Worm (Caenorhabditis elegans) whole organism, L2 larva: ENCODE data around the gene him-14.

Source experiments
- C34F6.9 ChIP-seq: fragments of 150-350 bp; optimal IDR thresholded peaks from 2 replicates; lab custom pipeline; 2014; ENCODE audit warnings: missing biosample characterization, missing genetic modification characterization
- ZK546.5 ChIP-seq: sonication (generic microtip); optimal IDR thresholded peaks from 2 replicates; lab custom pipeline; 2017; ENCODE audit warnings: missing biosample characterization, missing genetic modification characterization
- ceh-16 ChIP-seq: fragments of 150-350 bp; optimal IDR thresholded peaks from 2 replicates; lab custom pipeline; 2014; ENCODE audit warnings: missing biosample characterization, missing genetic modification characterization
- dmd-4 ChIP-seq: sonication (generic microtip); optimal IDR thresholded peaks from 2 replicates; lab custom pipeline; 2017; ENCODE audit warnings: missing biosample characterization, missing genetic modification characterization
- egl-27 ChIP-seq: sonication (generic microtip); optimal IDR thresholded peaks from 3 replicates; lab custom pipeline; 2017; ENCODE audit warnings: missing biosample characterization, missing genetic modification reagents, missing genetic modification characterization
- mdl-1 ChIP-seq, 2 experiments: fragments of 150-350 bp in 1 of 2; sonication (generic microtip) in 1 of 2; optimal IDR thresholded peaks; 2 replicates each; lab custom pipeline; 2017; ENCODE audit warnings: missing biosample characterization in 2 of 2, missing genetic modification characterization in 2 of 2
- nhr-77 ChIP-seq: fragments of 150-350 bp; optimal IDR thresholded peaks from 2 replicates; lab custom pipeline; 2014; ENCODE audit warnings: missing biosample characterization, missing genetic modification characterization
- unc-55 ChIP-seq: fragments of 150-350 bp; sonication (generic microtip); optimal IDR thresholded peaks from 3 replicates; lab custom pipeline; 2014; ENCODE audit warnings: missing biosample characterization, missing genetic modification reagents, missing genetic modification characterization
- unc-62 ChIP-seq: fragments of 150-350 bp; optimal IDR thresholded peaks from 2 replicates; lab custom pipeline; 2014; ENCODE audit warnings: missing biosample characterization, missing genetic modification reagents, missing genetic modification characterization
- zag-1 ChIP-seq: fragments of 150-350 bp; optimal IDR thresholded peaks from 2 replicates; lab custom pipeline; 2014; ENCODE audit warnings: missing biosample characterization, missing genetic modification characterization

- TF ChIP-seq zag-1 (tag; lab: Kevin White, UChicago) (no peak), nhr-77 (no peak), unc-62 (GFP tag; lab: Kevin White, UChicago) (no peak), dmd-4 (tag; lab: Kevin White, UChicago) (no peak), egl-27 (tag; lab: Kevin White, UChicago) (no peak), ZK546.5 (tag; lab: Kevin White, UChicago) (no peak), C34F6.9 (tag; lab: Kevin White, UChicago) (no peak), unc-55 (GFP tag; lab: Kevin White, UChicago) (no peak), mdl-1 (tag; optimal IDR thresholded peaks at IDR 0.05; lab: Kevin White, UChicago) (no peak), ceh-16 (no peak)
Observed at ce11 chrII:7069866-7070265, at the start of gene him-14.
